Worm (Caenorhabditis elegans) whole organism, L4 larva: ENCODE data around the gene fbxb-118.

Source experiments
- F26F4.8 ChIP-seq: fragments of 200-800 bp; sonication (Bioruptor generic); conservative IDR thresholded peaks from 2 replicates; pipeline ENCODE4 v1.3.6; 2022; ENCODE audit warnings: missing genetic modification characterization, missing compliant biosample characterization
- F49E8.2 ChIP-seq: sonication (generic microtip); optimal IDR thresholded peaks from 2 replicates; lab custom pipeline; 2016; ENCODE audit warnings: missing compliant biosample characterization, mild to moderate bottlenecking, missing genetic modification characterization, borderline replicate concordance
- R02D3.7 ChIP-seq: fragments of 150-350 bp; sonication (generic microtip); optimal IDR thresholded peaks from 3 replicates; lab custom pipeline; 2014; ENCODE audit warnings: missing biosample characterization, missing genetic modification characterization
- T20F7.1 ChIP-seq: fragments of 200-800 bp; sonication (Bioruptor generic); optimal IDR thresholded peaks from 2 replicates; lab custom pipeline; 2018; ENCODE audit warnings: mild to moderate bottlenecking, missing genetic modification characterization, missing compliant biosample characterization
- Y105C5A.15 ChIP-seq: fragments of 200-800 bp; sonication (Bioruptor generic); IDR thresholded peaks from 2 replicates; pipeline ENCODE4 v1.3.6; 2022; ENCODE audit warnings: missing genetic modification characterization, missing compliant biosample characterization
- Y48G9A.11 ChIP-seq: fragments of 200-800 bp; sonication (Bioruptor generic); IDR thresholded peaks from 2 replicates; pipeline ENCODE4 v1.3.6; 2022; ENCODE audit warnings: missing genetic modification reagents, missing genetic modification characterization, missing compliant biosample characterization
- Y5F2A.4 ChIP-seq: fragments of 200-800 bp; sonication (Bioruptor generic); optimal IDR thresholded peaks from 2 replicates; lab custom pipeline; 2018; ENCODE audit warnings: mild to moderate bottlenecking, missing genetic modification characterization, missing compliant biosample characterization
- ZK337.2 ChIP-seq: fragments of 200-800 bp; sonication (Bioruptor generic); IDR thresholded peaks from 2 replicates; pipeline ENCODE4 v1.3.6; 2022; ENCODE audit warnings: missing genetic modification reagents, missing genetic modification characterization, missing compliant biosample characterization
- aha-1 ChIP-seq: fragments of 150-350 bp; peaks from one replicate; lab custom pipeline; 2014; ENCODE audit warnings: missing biosample characterization, missing genetic modification characterization
- arid-1 ChIP-seq: fragments of 200-800 bp; sonication (Bioruptor generic); conservative IDR thresholded peaks from 2 replicates; pipeline ENCODE4 v1.3.6; 2022; ENCODE audit warnings: missing genetic modification reagents, missing genetic modification characterization, missing compliant biosample characterization
- ceh-28 ChIP-seq: fragments of 150-350 bp; optimal IDR thresholded peaks from 2 replicates; lab custom pipeline; 2014; ENCODE audit warnings: missing biosample characterization, missing genetic modification reagents, missing genetic modification characterization
- ceh-32 ChIP-seq: sonication (generic microtip); optimal IDR thresholded peaks from 2 replicates; lab custom pipeline; 2016; ENCODE audit warnings: mild to moderate bottlenecking, missing genetic modification characterization, missing compliant biosample characterization; ENCODE audit not compliant: poor library complexity
- ceh-62 ChIP-seq: sonication (generic microtip); optimal IDR thresholded peaks from 2 replicates; lab custom pipeline; 2017; ENCODE audit warnings: missing biosample characterization, missing genetic modification characterization
- ceh-82 ChIP-seq: sonication (generic microtip); optimal IDR thresholded peaks from 2 replicates; lab custom pipeline; 2017; ENCODE audit warnings: missing biosample characterization, missing genetic modification characterization
- cey-2 ChIP-seq: sonication (generic microtip); optimal IDR thresholded peaks from 3 replicates; lab custom pipeline; 2017; ENCODE audit warnings: missing genetic modification characterization, mild to moderate bottlenecking, missing compliant biosample characterization, antibody characterized with exemption, borderline replicate concordance; ENCODE audit not compliant: insufficient read depth
- daf-12 ChIP-seq: fragments of 150-350 bp; optimal IDR thresholded peaks from 2 replicates; lab custom pipeline; 2014; ENCODE audit warnings: missing biosample characterization, missing genetic modification reagents, missing genetic modification characterization
- daf-16 ChIP-seq, 3 experiments: sonication (generic microtip); optimal IDR thresholded peaks; 2 replicates each; lab custom pipeline; 2016 to 2017; ENCODE audit warnings: missing genetic modification characterization in 3 of 3, missing genetic modification reagents in 3 of 3, mild to moderate bottlenecking in 2 of 3, missing compliant biosample characterization in 2 of 3, missing biosample characterization in 1 of 3, moderate library complexity in 1 of 3
- dmd-6 ChIP-seq: fragments of 200-800 bp; sonication (Bioruptor generic); IDR thresholded peaks from 2 replicates; pipeline ENCODE4 v1.3.6; 2022; ENCODE audit warnings: missing genetic modification reagents, missing genetic modification characterization, missing compliant biosample characterization
- dmd-8 ChIP-seq: fragments of 200-800 bp; sonication (Bioruptor generic); IDR thresholded peaks from 2 replicates; pipeline ENCODE4 v1.3.6; 2022; ENCODE audit warnings: missing genetic modification characterization, missing compliant biosample characterization
- dmd-9 ChIP-seq: fragments of 200-800 bp; sonication (Bioruptor generic); IDR thresholded peaks from 2 replicates; pipeline ENCODE4 v1.3.6; 2022; ENCODE audit warnings: missing genetic modification reagents, missing genetic modification characterization, missing compliant biosample characterization
- duxl-1 ChIP-seq: sonication (generic microtip); optimal IDR thresholded peaks from 2 replicates; lab custom pipeline; 2016; ENCODE audit warnings: mild to moderate bottlenecking, missing genetic modification characterization, moderate library complexity, missing compliant biosample characterization; ENCODE audit not compliant: poor library complexity
- egl-43 ChIP-seq: fragments of 200-800 bp; sonication (Bioruptor generic); IDR thresholded peaks from 2 replicates; pipeline ENCODE4 v1.3.6; 2022; ENCODE audit warnings: missing genetic modification reagents, missing genetic modification characterization, missing compliant biosample characterization
- gei-8 ChIP-seq: fragments of 200-800 bp; sonication (Bioruptor generic); optimal IDR thresholded peaks from 2 replicates; lab custom pipeline; 2018; ENCODE audit warnings: mild to moderate bottlenecking, missing genetic modification characterization, missing compliant biosample characterization
- hlh-11 ChIP-seq: fragments of 200-800 bp; sonication (Bioruptor generic); optimal IDR thresholded peaks from 2 replicates; lab custom pipeline; 2018; ENCODE audit warnings: mild to moderate bottlenecking, missing genetic modification characterization, missing compliant biosample characterization
- jun-1 ChIP-seq: fragments of 150-350 bp; optimal IDR thresholded peaks from 2 replicates; lab custom pipeline; 2014; ENCODE audit warnings: missing biosample characterization, missing genetic modification reagents, missing genetic modification characterization
- lim-7 ChIP-seq: fragments of 200-800 bp; sonication (Bioruptor generic); IDR thresholded peaks from 2 replicates; pipeline ENCODE4 v1.3.6; 2022; ENCODE audit warnings: missing genetic modification characterization, missing compliant biosample characterization
- lin-1 ChIP-seq: fragments of 200-800 bp; sonication (Bioruptor generic); IDR thresholded peaks from 2 replicates; pipeline ENCODE4 v1.3.6; 2022; ENCODE audit warnings: missing genetic modification reagents, missing genetic modification characterization, missing compliant biosample characterization
- lin-13 ChIP-seq: fragments of 150-350 bp; optimal IDR thresholded peaks from 2 replicates; lab custom pipeline; 2014; ENCODE audit warnings: missing biosample characterization, missing genetic modification reagents, missing genetic modification characterization
- lin-29 ChIP-seq: fragments of 200-800 bp; sonication (Bioruptor generic); IDR thresholded peaks from 2 replicates; pipeline ENCODE4 v1.3.6; 2022; ENCODE audit warnings: missing genetic modification reagents, missing genetic modification characterization, missing compliant biosample characterization
- lin-39 ChIP-seq: fragments of 150-350 bp; optimal IDR thresholded peaks from 2 replicates; lab custom pipeline; 2014; ENCODE audit warnings: missing biosample characterization, missing genetic modification reagents, missing genetic modification characterization
- madf-5 ChIP-seq, 2 experiments: fragments of 200-800 bp; sonication (Bioruptor generic); IDR thresholded peaks; 2 replicates each; pipeline ENCODE4 v1.3.6; 2022; ENCODE audit warnings: missing compliant biosample characterization in 2 of 2, missing genetic modification characterization in 2 of 2
- mes-2 ChIP-seq: sonication (generic microtip); optimal IDR thresholded peaks from 2 replicates; lab custom pipeline; 2016; ENCODE audit warnings: missing genotype, mild to moderate bottlenecking, missing genetic modification characterization, missing compliant biosample characterization; ENCODE audit not compliant: poor library complexity, severe bottlenecking
- mxl-2 ChIP-seq: fragments of 200-800 bp; sonication (Bioruptor generic); conservative IDR thresholded peaks from 2 replicates; pipeline ENCODE4 v1.3.6; 2022; ENCODE audit warnings: missing genetic modification reagents, missing genetic modification characterization, missing compliant biosample characterization
- mxl-3 ChIP-seq: fragments of 200-800 bp; sonication (Bioruptor generic); optimal IDR thresholded peaks from 2 replicates; lab custom pipeline; 2018; ENCODE audit warnings: mild to moderate bottlenecking, missing genetic modification characterization, missing compliant biosample characterization
- nhr-10 ChIP-seq: fragments of 150-350 bp; optimal IDR thresholded peaks from 2 replicates; lab custom pipeline; 2014; ENCODE audit warnings: missing biosample characterization, missing genetic modification characterization
- nhr-11 ChIP-seq: fragments of 150-350 bp; optimal IDR thresholded peaks from 2 replicates; lab custom pipeline; 2014; ENCODE audit warnings: missing biosample characterization, missing genetic modification characterization
- nhr-237 ChIP-seq: sonication (generic microtip); optimal IDR thresholded peaks from 2 replicates; lab custom pipeline; 2017; ENCODE audit warnings: missing biosample characterization, missing genetic modification characterization
- nhr-28 ChIP-seq: fragments of 150-350 bp; optimal IDR thresholded peaks from 2 replicates; lab custom pipeline; 2014; ENCODE audit warnings: missing biosample characterization, missing genetic modification characterization
- nhr-41 ChIP-seq: fragments of 200-800 bp; sonication (Bioruptor generic); IDR thresholded peaks from 2 replicates; pipeline ENCODE4 v1.3.6; 2022; ENCODE audit warnings: missing genetic modification reagents, missing genetic modification characterization, missing compliant biosample characterization
- nhr-6 ChIP-seq: fragments of 150-350 bp; optimal IDR thresholded peaks from 2 replicates; lab custom pipeline; 2014; ENCODE audit warnings: missing biosample characterization, missing genetic modification characterization
- pqm-1 ChIP-seq: sonication (generic microtip); optimal IDR thresholded peaks from 2 replicates; lab custom pipeline; 2017; ENCODE audit warnings: missing biosample characterization, missing genetic modification characterization
- rbr-2 ChIP-seq: sonication (generic microtip); optimal IDR thresholded peaks from 2 replicates; lab custom pipeline; 2016; ENCODE audit warnings: missing genotype, missing genetic modification characterization, missing compliant biosample characterization
- saeg-2 ChIP-seq: fragments of 200-800 bp; sonication (Bioruptor generic); IDR thresholded peaks from 2 replicates; pipeline ENCODE4 v1.3.6; 2022; ENCODE audit warnings: missing genetic modification reagents, missing genetic modification characterization, missing compliant biosample characterization
- set-16 ChIP-seq: fragments of 200-800 bp; sonication (Bioruptor generic); IDR thresholded peaks from 2 replicates; pipeline ENCODE4 v1.3.6; 2022; ENCODE audit warnings: missing genetic modification reagents, missing genetic modification characterization, missing compliant biosample characterization
- snpc-1.2 ChIP-seq: fragments of 200-800 bp; sonication (Bioruptor generic); IDR thresholded peaks from 2 replicates; pipeline ENCODE4 v1.3.6; 2022; ENCODE audit warnings: missing genetic modification reagents, missing genetic modification characterization, missing compliant biosample characterization
- tra-1 ChIP-seq: fragments of 200-800 bp; sonication (Bioruptor generic); IDR thresholded peaks from 2 replicates; pipeline ENCODE4 v1.3.6; 2022; ENCODE audit warnings: missing genetic modification reagents, missing genetic modification characterization, missing compliant biosample characterization
- unc-130 ChIP-seq: sonication (generic microtip); optimal IDR thresholded peaks from 2 replicates; lab custom pipeline; 2016; ENCODE audit warnings: missing genetic modification reagents, missing genetic modification characterization, missing compliant biosample characterization
- unc-39 ChIP-seq: sonication (generic microtip); optimal IDR thresholded peaks from 2 replicates; lab custom pipeline; 2017; ENCODE audit warnings: missing biosample characterization, missing genetic modification characterization
- vab-7 ChIP-seq: fragments of 200-800 bp; sonication (Bioruptor generic); IDR thresholded peaks from 2 replicates; pipeline ENCODE4 v1.3.6; 2022; ENCODE audit warnings: missing genetic modification reagents, missing genetic modification characterization, missing compliant biosample characterization
- zip-2 ChIP-seq: fragments of 150-350 bp; optimal IDR thresholded peaks from 2 replicates; lab custom pipeline; 2014; ENCODE audit warnings: missing biosample characterization, missing genetic modification characterization
- ztf-7 ChIP-seq: fragments of 150-350 bp; optimal IDR thresholded peaks from 2 replicates; lab custom pipeline; 2014; ENCODE audit warnings: missing biosample characterization, missing genetic modification characterization

fbxb-118 gene

DNA sequence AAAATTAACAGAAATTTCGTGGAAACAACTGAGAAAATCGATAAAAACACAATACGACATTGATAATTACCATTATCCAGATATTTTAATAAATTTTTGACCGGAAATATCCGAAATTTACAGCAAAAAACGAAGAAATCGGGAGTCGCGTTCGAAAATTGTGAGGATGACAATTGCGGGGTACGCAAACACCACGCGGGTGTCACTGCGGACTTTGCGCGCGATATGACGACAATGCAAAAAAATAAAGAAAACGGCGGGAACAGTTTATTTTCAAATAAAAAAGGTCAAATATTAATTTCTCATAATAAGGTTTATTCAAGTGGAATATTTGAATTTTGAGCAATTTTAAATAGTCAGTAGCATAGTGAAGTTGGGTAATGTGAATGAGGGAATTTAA is 19.5 kb downstream of the fbxb-118 start, which contains the start of gene rpn-11 (continued):
- TF ChIP-seq ceh-28 (tag; lab: Kevin White, UChicago) (no peak), gei-8 (no peak), cey-2 (tag; lab: Kevin White, UChicago) (no peak), duxl-1 (tag; lab: Kevin White, UChicago) (peak; percentile 82), rbr-2 (tag; lab: Kevin White, UChicago) (peak; percentile 90), dmd-6 (peak; percentile 77), Y105C5A.15 (GFP tag; lab: Robert Waterston, UW) (no peak), snpc-1.2 (no peak), vab-7 (no peak), dmd-9 (GFP tag; lab: Robert Waterston, UW) (no peak), lin-13 (GFP tag; lab: Kevin White, UChicago) (peak; percentile 81), lin-39 (no peak), ceh-32 (tag; lab: Kevin White, UChicago) (no peak), dmd-8 (GFP tag; lab: Robert Waterston, UW) (no peak), nhr-11 (tag; lab: Kevin White, UChicago) (peak; percentile 51), pqm-1 (tag; lab: Kevin White, UChicago) (no peak), mxl-2 (GFP tag; lab: Robert Waterston, UW) (0 out of 2 replicates have a peak, but pooled peaks have one; percentile 28), madf-5 (GFP tag; IDR thresholded peaks at IDR 0.05; lab: Robert Waterston, UW) (no peak), ceh-82 (tag; lab: Kevin White, UChicago) (no peak), egl-43 (0 out of 2 replicates have a peak, but pooled peaks have one; percentile 52), jun-1 (tag; lab: Kevin White, UChicago) (peak; percentile 54), nhr-41 (GFP tag; lab: Robert Waterston, UW) (no peak), R02D3.7 (no peak), unc-130 (GFP tag; lab: Kevin White, UChicago) (peak; percentile 60), tra-1 (GFP tag; lab: Robert Waterston, UW) (peak; percentile 70; the same call in 1 of the 2 replicates), hlh-11 (tag; lab: Kevin White, UChicago) (peak; percentile 85), nhr-237 (tag; lab: Kevin White, UChicago) (no peak), saeg-2 (no peak), daf-12 (no peak), lim-7 (GFP tag; lab: Robert Waterston, UW) (no peak), nhr-10 (tag; lab: Kevin White, UChicago) (no peak), arid-1 (GFP tag; lab: Robert Waterston, UW) (no peak), daf-16 (GFP tag; optimal IDR thresholded peaks at IDR 0.05; lab: Kevin White, UChicago) (peak in 1 of 2 experiments; percentile 18), daf-16 (tag; optimal IDR thresholded peaks at IDR 0.05; lab: Kevin White, UChicago) (peak; percentile 37), nhr-6 (tag; lab: Kevin White, UChicago) (peak; percentile 44), lin-29 (GFP tag; lab: Robert Waterston, UW) (peak; percentile 74; the same call in 1 of the 2 replicates), lin-1 (no peak), Y48G9A.11 (GFP tag; lab: Robert Waterston, UW) (no peak), T20F7.1 (GFP tag; lab: Kevin White, UChicago) (no peak), ZK337.2 (peak; percentile 49; the same call in 1 of the 2 replicates), mxl-3 (peak; percentile 60), F49E8.2 (tag; lab: Kevin White, UChicago) (no peak), mes-2 (peak; percentile 93), ztf-7 (tag; lab: Kevin White, UChicago) (peak; percentile 46), zip-2 (no peak), Y5F2A.4 (GFP tag; lab: Kevin White, UChicago) (no peak), aha-1 (tag; lab: Kevin White, UChicago) (peak; percentile 96), ceh-62 (tag; lab: Kevin White, UChicago) (no peak), F26F4.8 (no peak), set-16 (no peak), unc-39 (tag; lab: Kevin White, UChicago) (no peak), nhr-28 (tag; lab: Kevin White, UChicago) (peak; percentile 41)
